Worm (Caenorhabditis elegans) whole organism, L1 larva: ENCODE results near the gene btb-2.

Experiments used
- C04F5.9 ChIP-seq: sonication (generic microtip); optimal IDR thresholded peaks from 2 replicates; lab custom pipeline; 2016; ENCODE audit warnings: missing genetic modification characterization, missing compliant biosample characterization
- C16A3.4 ChIP-seq: fragments of 150-350 bp; optimal IDR thresholded peaks from 2 replicates; lab custom pipeline; 2014; ENCODE audit warnings: missing biosample characterization, missing genetic modification characterization
- F16B12.6 ChIP-seq: fragments of 150-350 bp; optimal IDR thresholded peaks from 2 replicates; lab custom pipeline; 2014; ENCODE audit warnings: missing biosample characterization, missing genetic modification characterization
- Y116A8C.19 ChIP-seq: sonication (generic microtip); optimal IDR thresholded peaks from 2 replicates; lab custom pipeline; 2016; ENCODE audit warnings: missing compliant biosample characterization, missing genetic modification characterization, borderline replicate concordance
- aly-2 ChIP-seq: fragments of 150-350 bp; optimal IDR thresholded peaks from 2 replicates; lab custom pipeline; 2014; ENCODE audit warnings: missing biosample characterization, missing genetic modification characterization
- blmp-1 ChIP-seq: fragments of 150-350 bp; optimal IDR thresholded peaks from 2 replicates; lab custom pipeline; 2014; ENCODE audit warnings: missing biosample characterization, missing genetic modification characterization
- ceh-8 ChIP-seq: fragments of 200-800 bp; sonication (Bioruptor generic); optimal IDR thresholded peaks from 2 replicates; lab custom pipeline; 2018; ENCODE audit warnings: mild to moderate bottlenecking, missing genetic modification characterization, moderate library complexity, missing compliant biosample characterization
- ceh-82 ChIP-seq, 3 experiments: fragments of 150-350 bp in 1 of 3; sonication (generic microtip) in 2 of 3; optimal IDR thresholded peaks; 2 replicates each; lab custom pipeline; 2014 to 2017; ENCODE audit warnings: missing biosample characterization in 3 of 3, missing genetic modification characterization in 3 of 3
- ces-1 ChIP-seq: fragments of 150-350 bp; optimal IDR thresholded peaks from 2 replicates; lab custom pipeline; 2014; ENCODE audit warnings: missing biosample characterization, missing genetic modification reagents, missing genetic modification characterization
- dpl-1 ChIP-seq, 3 experiments: fragments of 150-350 bp in 2 of 3; sonication (generic microtip) in 1 of 3; optimal IDR thresholded peaks; 2 replicates each; lab custom pipeline; 2014 to 2017; ENCODE audit warnings: missing biosample characterization in 3 of 3, missing genetic modification characterization in 3 of 3, missing genetic modification reagents in 3 of 3
- dsc-1 ChIP-seq: sonication (generic microtip); optimal IDR thresholded peaks from 2 replicates; lab custom pipeline; 2016; ENCODE audit warnings: mild to moderate bottlenecking, missing genetic modification characterization, missing compliant biosample characterization
- efl-1 ChIP-seq, 4 experiments: fragments of 150-350 bp; optimal IDR thresholded peaks in 3 of 4; peaks in 1 of 4; 1 replicate in 1 of 4; 2 replicates in 3 of 4; lab custom pipeline; 2014; ENCODE audit warnings: missing biosample characterization in 2 of 4, missing genetic modification characterization in 2 of 4, missing genetic modification reagents in 2 of 4
- efl-3 ChIP-seq: fragments of 200-800 bp; sonication (Bioruptor generic); optimal IDR thresholded peaks from 2 replicates; lab custom pipeline; 2018; ENCODE audit warnings: mild to moderate bottlenecking, missing genetic modification characterization, missing compliant biosample characterization
- egl-27 ChIP-seq, 2 experiments: fragments of 150-350 bp in 1 of 2; sonication (generic microtip); optimal IDR thresholded peaks; 3 replicates each; lab custom pipeline; 2017 to 2018; ENCODE audit warnings: missing biosample characterization in 2 of 2, missing genetic modification characterization in 2 of 2, missing genetic modification reagents in 2 of 2
- ets-5 ChIP-seq: fragments of 200-800 bp; sonication (Bioruptor generic); IDR thresholded peaks from 2 replicates; pipeline ENCODE4 v1.3.6; 2022; ENCODE audit warnings: missing genetic modification characterization, missing compliant biosample characterization
- fkh-4 ChIP-seq: sonication (generic microtip); optimal IDR thresholded peaks from 2 replicates; lab custom pipeline; 2016; ENCODE audit warnings: missing compliant biosample characterization, missing genetic modification characterization, borderline replicate concordance
- fkh-8 ChIP-seq: sonication (generic microtip); optimal IDR thresholded peaks from 2 replicates; lab custom pipeline; 2016; ENCODE audit warnings: mild to moderate bottlenecking, missing genetic modification characterization, missing compliant biosample characterization
- grh-1 ChIP-seq: fragments of 200-800 bp; sonication (Bioruptor generic); IDR thresholded peaks from 2 replicates; pipeline ENCODE4 v1.3.6; 2022; ENCODE audit warnings: missing genetic modification reagents, missing genetic modification characterization, missing compliant biosample characterization
- hlh-17 ChIP-seq: fragments of 200-800 bp; sonication (Bioruptor generic); optimal IDR thresholded peaks from 2 replicates; lab custom pipeline; 2018; ENCODE audit warnings: missing genetic modification characterization, mild to moderate bottlenecking, missing compliant biosample characterization, moderate library complexity, borderline replicate concordance
- hlh-4 ChIP-seq: sonication (generic microtip); optimal IDR thresholded peaks from 2 replicates; lab custom pipeline; 2016; ENCODE audit warnings: mild to moderate bottlenecking, missing genetic modification characterization, missing compliant biosample characterization
- hpl-2 ChIP-seq: fragments of 150-350 bp; optimal IDR thresholded peaks from 2 replicates; lab custom pipeline; 2014; ENCODE audit warnings: missing biosample characterization, missing genetic modification reagents, missing genetic modification characterization
- irx-1 ChIP-seq: sonication (generic microtip); optimal IDR thresholded peaks from 2 replicates; lab custom pipeline; 2016; ENCODE audit warnings: missing genetic modification characterization, missing compliant biosample characterization
- isw-1 ChIP-seq: fragments of 200-800 bp; sonication (Bioruptor generic); IDR thresholded peaks from 2 replicates; pipeline ENCODE4 v1.3.6; 2022; ENCODE audit warnings: missing genetic modification characterization, missing compliant biosample characterization
- jun-1 ChIP-seq: fragments of 150-350 bp; optimal IDR thresholded peaks from 2 replicates; lab custom pipeline; 2014; ENCODE audit warnings: missing biosample characterization, missing genetic modification reagents, missing genetic modification characterization
- lin-35 ChIP-seq, 2 experiments: fragments of 150-350 bp; optimal IDR thresholded peaks; 2 replicates each; lab custom pipeline; 2014; ENCODE audit warnings: missing biosample characterization in 2 of 2, missing genetic modification characterization in 2 of 2, missing genetic modification reagents in 2 of 2
- lin-39 ChIP-seq: fragments of 150-350 bp; optimal IDR thresholded peaks from 2 replicates; lab custom pipeline; 2014; ENCODE audit warnings: missing biosample characterization, missing genetic modification reagents, missing genetic modification characterization
- lir-3 ChIP-seq: sonication (generic microtip); optimal IDR thresholded peaks from 2 replicates; lab custom pipeline; 2016; ENCODE audit warnings: mild to moderate bottlenecking, missing genetic modification characterization, moderate library complexity, missing compliant biosample characterization; ENCODE audit not compliant: poor library complexity
- mep-1 ChIP-seq: fragments of 150-350 bp; optimal IDR thresholded peaks from 2 replicates; lab custom pipeline; 2014; ENCODE audit warnings: missing biosample characterization, missing genetic modification characterization
- nhr-20 ChIP-seq: sonication (generic microtip); optimal IDR thresholded peaks from 2 replicates; lab custom pipeline; 2016; ENCODE audit warnings: mild to moderate bottlenecking, missing genetic modification characterization, missing compliant biosample characterization
- nhr-28 ChIP-seq: fragments of 150-350 bp; optimal IDR thresholded peaks from 2 replicates; lab custom pipeline; 2014; ENCODE audit warnings: missing biosample characterization, missing genetic modification characterization
- nhr-71 ChIP-seq: sonication (generic microtip); optimal IDR thresholded peaks from 2 replicates; lab custom pipeline; 2016; ENCODE audit warnings: mild to moderate bottlenecking, missing genetic modification characterization, moderate library complexity, missing compliant biosample characterization
- nhr-76 ChIP-seq: sonication (generic microtip); optimal IDR thresholded peaks from 2 replicates; lab custom pipeline; 2017; ENCODE audit warnings: missing biosample characterization, missing genetic modification characterization
- pax-3 ChIP-seq: fragments of 200-800 bp; sonication (Bioruptor generic); optimal IDR thresholded peaks from 2 replicates; lab custom pipeline; 2018; ENCODE audit warnings: mild to moderate bottlenecking, missing genetic modification characterization, moderate library complexity, missing compliant biosample characterization
- rnt-1 ChIP-seq: sonication (generic microtip); optimal IDR thresholded peaks from 2 replicates; lab custom pipeline; 2016; ENCODE audit warnings: mild to moderate bottlenecking, missing genetic modification characterization, moderate library complexity, missing compliant biosample characterization
- sptf-1 ChIP-seq: fragments of 150-350 bp; optimal IDR thresholded peaks from 2 replicates; lab custom pipeline; 2014; ENCODE audit warnings: missing biosample characterization, missing genetic modification characterization
- swsn-7 ChIP-seq: sonication (generic microtip); optimal IDR thresholded peaks from 2 replicates; lab custom pipeline; 2016; ENCODE audit warnings: missing genetic modification characterization, missing compliant biosample characterization
- tlp-1 ChIP-seq: fragments of 150-350 bp; optimal IDR thresholded peaks from 2 replicates; lab custom pipeline; 2014; ENCODE audit warnings: missing biosample characterization, missing genetic modification characterization
- unc-30 ChIP-seq: sonication (generic microtip); optimal IDR thresholded peaks from 2 replicates; lab custom pipeline; 2017; ENCODE audit warnings: missing biosample characterization, missing genetic modification characterization
- unc-86 ChIP-seq: sonication (generic microtip); optimal IDR thresholded peaks from 2 replicates; lab custom pipeline; 2016; ENCODE audit warnings: missing genetic modification characterization, missing compliant biosample characterization
- vab-15 ChIP-seq: sonication (generic microtip); optimal IDR thresholded peaks from 2 replicates; lab custom pipeline; 2017; ENCODE audit warnings: missing genotype, mild to moderate bottlenecking, missing genetic modification characterization, missing compliant biosample characterization
- zip-4 ChIP-seq: fragments of 200-800 bp; sonication (Bioruptor generic); optimal IDR thresholded peaks from 2 replicates; lab custom pipeline; 2018; ENCODE audit warnings: mild to moderate bottlenecking, missing genetic modification characterization, moderate library complexity, missing compliant biosample characterization
- ztf-11 ChIP-seq, 2 experiments: sonication (generic microtip); optimal IDR thresholded peaks; 2 replicates each; lab custom pipeline; 2016 to 2017; ENCODE audit warnings: missing genetic modification characterization in 2 of 2, missing biosample characterization in 1 of 2, missing compliant biosample characterization in 1 of 2
- ztf-4 ChIP-seq: fragments of 150-350 bp; optimal IDR thresholded peaks from 2 replicates; lab custom pipeline; 2014; ENCODE audit warnings: missing biosample characterization, missing genetic modification characterization

The btb-2 gene

DNA sequence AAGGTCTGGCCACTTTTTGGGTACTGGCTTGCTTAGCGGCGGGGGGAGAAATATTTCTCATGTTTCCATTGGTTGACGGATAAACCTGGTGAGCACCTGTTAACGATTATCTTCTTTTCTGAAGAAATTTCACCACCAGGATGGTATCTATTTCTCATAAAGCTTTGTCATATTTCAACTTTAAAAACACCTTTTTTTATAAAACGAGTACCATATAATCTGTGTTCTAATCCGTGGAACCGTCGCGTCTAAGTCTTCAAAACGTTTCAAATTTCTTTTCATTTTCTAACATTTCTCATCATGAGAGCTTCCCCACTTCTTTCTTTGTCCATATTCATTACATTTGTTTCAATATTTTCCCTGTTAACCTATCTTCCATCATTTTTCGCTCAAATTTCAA is 24.2 kb downstream of the btb-2 start, which contains the start of gene col-75:
Gene col-75, plus strand, starts transcription at position 301 of the 400 bp plus-strand sequence.
- TF ChIP-seq blmp-1 (tag; lab: Kevin White, UChicago) (no peak), irx-1 (tag; lab: Kevin White, UChicago) (no peak), pax-3 (tag; lab: Kevin White, UChicago) (no peak)

DNA sequence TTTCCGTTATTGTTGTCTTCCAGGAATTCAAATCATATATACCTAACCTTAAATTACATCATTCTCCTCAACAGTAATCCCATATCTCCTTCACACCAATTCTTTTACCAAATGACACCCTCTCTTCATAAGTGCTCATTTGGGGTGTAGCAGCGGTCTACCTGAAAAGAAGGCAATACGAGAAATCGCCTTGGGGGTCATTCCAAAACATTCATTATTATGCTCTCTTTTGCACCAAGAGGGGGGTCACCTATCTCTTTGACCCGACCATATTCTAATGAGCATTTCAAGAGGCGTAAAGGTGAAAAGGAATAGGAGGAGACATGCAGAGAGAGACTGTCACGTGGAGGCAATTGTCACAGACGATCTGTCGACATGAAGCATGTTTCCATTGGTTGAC is 35.1 kb downstream of the btb-2 start:
- no peak for TF ChIP-seq lin-39 (tag; lab: Kevin White, UChicago)
- peak in 1 of 2 experiments; percentile 0 for TF ChIP-seq ztf-11 (tag; optimal IDR thresholded peaks at IDR 0.05; lab: Kevin White, UChicago)
- no peak for TF ChIP-seq sptf-1
- TF ChIP-seq blmp-1 (tag; lab: Kevin White, UChicago): no peak
- TF ChIP-seq fkh-4 (tag; lab: Kevin White, UChicago): no peak

ce11 chrII:6441128-6441527 is 39.4 kb downstream of the btb-2 start, which contains the start of gene cutl-16:
Gene cutl-16 (plus strand): TSS chrII:6441428.
- TF ChIP-seq Y116A8C.19 (tag; lab: Kevin White, UChicago) (no peak), sptf-1 (no peak), ztf-4 (tag; lab: Kevin White, UChicago) (no peak), hlh-4 (tag; lab: Kevin White, UChicago) (no peak), ets-5 (GFP tag; lab: Robert Waterston, UW) (no peak), lin-35 (GFP tag; optimal IDR thresholded peaks at IDR 0.05; lab: Kevin White, UChicago) (no peak), ceh-8 (no peak), ceh-82 (tag; optimal IDR thresholded peaks at IDR 0.05; lab: Kevin White, UChicago) (no peak), aly-2 (no peak), hlh-17 (GFP tag; lab: Kevin White, UChicago) (no peak)

DNA sequence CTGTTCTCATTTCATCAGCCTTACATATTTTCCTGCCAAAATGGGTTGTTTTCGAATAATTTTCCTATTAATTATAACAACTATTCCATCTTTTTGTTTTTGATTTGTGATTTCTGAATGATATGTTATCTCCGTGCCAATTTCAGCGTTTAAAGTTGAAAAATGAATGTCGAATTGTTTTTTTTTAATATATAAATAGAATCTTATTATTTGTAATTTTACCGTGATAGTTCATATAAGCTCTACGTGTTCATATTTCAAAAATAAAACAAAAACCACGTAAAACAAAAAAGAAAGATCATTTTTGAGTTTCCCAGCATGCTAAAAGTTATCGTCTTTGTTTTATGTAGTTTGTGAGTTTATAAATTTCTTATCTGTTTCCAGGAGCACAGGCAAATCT is 42.0 kb downstream of the btb-2 start, which contains the start of gene K06A1.2:
Gene K06A1.2, plus strand, starts transcription at position 301 of the 400 bp plus-strand sequence.
- no peak for TF ChIP-seq C16A3.4 (tag; lab: Kevin White, UChicago)
- TF ChIP-seq fkh-8: no peak
- TF ChIP-seq hpl-2: no peak
- TF ChIP-seq jun-1: no peak
- no peak for TF ChIP-seq mep-1 (tag; lab: Kevin White, UChicago)
- no peak for TF ChIP-seq egl-27 (tag; optimal IDR thresholded peaks at IDR 0.05; lab: Kevin White, UChicago)
- no peak for TF ChIP-seq nhr-71 (tag; lab: Kevin White, UChicago)
- no peak for TF ChIP-seq grh-1 (GFP tag; lab: Robert Waterston, UW)
- no peak for TF ChIP-seq tlp-1 (tag; lab: Kevin White, UChicago)
- no peak for TF ChIP-seq efl-3 (GFP tag; lab: Kevin White, UChicago)
- no peak for TF ChIP-seq rnt-1 (tag; lab: Kevin White, UChicago)
- no peak for TF ChIP-seq vab-15 (tag; lab: Kevin White, UChicago)
- no peak for TF ChIP-seq swsn-7 (tag; lab: Kevin White, UChicago)
- TF ChIP-seq lir-3 (tag; lab: Kevin White, UChicago): no peak
- TF ChIP-seq, all 84 proteins: peak for 0

DNA sequence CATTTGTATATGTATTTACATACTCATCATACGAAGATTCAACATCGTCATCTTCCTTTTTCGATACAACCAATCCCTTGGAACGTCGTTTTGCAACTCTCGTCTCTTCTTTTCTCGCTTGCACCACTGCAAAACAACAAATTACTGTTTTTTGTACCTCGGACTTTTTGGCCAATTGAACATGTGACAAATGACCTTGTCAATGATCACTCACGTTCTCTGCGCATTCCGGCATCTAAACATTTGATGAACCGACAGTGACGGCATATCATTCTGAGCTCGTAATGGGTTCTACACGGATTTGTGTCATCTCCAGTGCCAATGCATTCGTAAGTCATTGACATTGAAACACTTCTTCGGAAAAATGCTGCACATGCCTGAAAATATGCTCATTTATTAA is 46.4 kb downstream of the btb-2 start:
- no peak for TF ChIP-seq irx-1 (tag; lab: Kevin White, UChicago)
- TF ChIP-seq unc-30 (tag; lab: Kevin White, UChicago): no peak
- TF ChIP-seq hlh-4 (tag; lab: Kevin White, UChicago): no peak
- TF ChIP-seq C04F5.9 (tag; lab: Kevin White, UChicago): no peak
- no peak for TF ChIP-seq C16A3.4 (tag; lab: Kevin White, UChicago)
- TF ChIP-seq dpl-1 (GFP tag; optimal IDR thresholded peaks at IDR 0.05; lab: Kevin White, UChicago): no peak
- TF ChIP-seq efl-1 (optimal IDR thresholded peaks at IDR 0.05; lab: Kevin White, UChicago): no peak
- TF ChIP-seq efl-1 (GFP tag; optimal IDR thresholded peaks at IDR 0.05 in 1 of 2; lab: Kevin White, UChicago): no peak
- no peak for TF ChIP-seq dsc-1
- no peak for TF ChIP-seq nhr-28
- peak; percentile 28 for TF ChIP-seq nhr-20
- no peak for TF ChIP-seq aly-2
- no peak for TF ChIP-seq zip-4 (GFP tag; lab: Kevin White, UChicago)
- TF ChIP-seq ztf-11 (tag; optimal IDR thresholded peaks at IDR 0.05; lab: Kevin White, UChicago): no peak
- TF ChIP-seq F16B12.6 (tag; lab: Kevin White, UChicago): no peak
- TF ChIP-seq lir-3 (tag; lab: Kevin White, UChicago): no peak
- no peak for TF ChIP-seq unc-86 (tag; lab: Kevin White, UChicago)
- TF ChIP-seq nhr-76 (tag; lab: Kevin White, UChicago): no peak
- TF ChIP-seq grh-1 (GFP tag; lab: Robert Waterston, UW): 0 out of 2 replicates have a peak, but pooled peaks have one; percentile 6
- no peak for TF ChIP-seq swsn-7 (tag; lab: Kevin White, UChicago)
- no peak for TF ChIP-seq vab-15 (tag; lab: Kevin White, UChicago)
- no peak for TF ChIP-seq ces-1 (GFP tag; lab: Kevin White, UChicago)
- no peak for TF ChIP-seq isw-1 (GFP tag; lab: Robert Waterston, UW)
